Worm (Caenorhabditis elegans) whole organism, L3 larva: ENCODE measurements around the gene F35H12.6.

Experiments used
- ama-1 ChIP-seq: fragments of 150-350 bp; optimal IDR thresholded peaks from 2 replicates; lab custom pipeline; 2018
- ceh-9 ChIP-seq: sonication (generic microtip); optimal IDR thresholded peaks from 2 replicates; lab custom pipeline; 2018; ENCODE audit warnings: missing biosample characterization, missing genetic modification characterization
- nhr-237 ChIP-seq: fragments of 150-350 bp; optimal IDR thresholded peaks from 2 replicates; lab custom pipeline; 2014; ENCODE audit warnings: missing biosample characterization, missing genetic modification characterization
- pqm-1 ChIP-seq: fragments of 150-350 bp; optimal IDR thresholded peaks from 2 replicates; lab custom pipeline; 2017; ENCODE audit warnings: missing biosample characterization, missing genetic modification characterization, inconsistent platforms
- skn-1 ChIP-seq: fragments of 150-350 bp; optimal IDR thresholded peaks from 2 replicates; lab custom pipeline; 2014; ENCODE audit warnings: missing biosample characterization, missing genetic modification characterization
- unc-62 ChIP-seq: fragments of 150-350 bp; sonication (generic microtip); optimal IDR thresholded peaks from 4 replicates; lab custom pipeline; 2014; ENCODE audit warnings: missing biosample characterization, missing genetic modification reagents, missing genetic modification characterization

DNA sequence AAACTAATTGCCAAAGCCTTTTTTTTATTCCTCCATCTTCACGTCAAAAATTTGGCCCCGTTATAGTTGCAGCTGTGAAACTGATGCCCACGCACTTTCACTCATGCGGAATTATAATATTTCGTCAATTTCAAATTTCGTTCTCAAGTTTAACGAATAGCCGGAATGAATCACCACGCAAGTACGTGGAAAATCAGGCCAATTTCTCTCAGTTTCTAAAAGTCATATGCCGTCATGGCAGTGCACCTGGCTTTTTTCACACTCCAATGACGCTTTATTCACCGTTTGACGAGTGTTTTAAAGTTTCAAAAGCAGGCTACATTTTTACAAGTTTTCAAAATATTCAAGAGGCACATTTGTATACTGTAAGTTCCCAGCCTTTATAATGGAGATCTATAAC is 34.8 kb downstream of the F35H12.6 start:
- TF ChIP-seq skn-1 = no peak
- no peak for TF ChIP-seq nhr-237 (tag; lab: Kevin White, UChicago)
- no peak for TF ChIP-seq ceh-9
- TF ChIP-seq unc-62 (GFP tag; lab: Kevin White, UChicago) = no peak
- no peak for TF ChIP-seq ama-1 (lab: Kevin White, UChicago)
- no peak for TF ChIP-seq pqm-1 (tag; lab: Kevin White, UChicago)
